Worm (Caenorhabditis elegans): ENCODE measurements around the gene F26H11.4.

DNA sequence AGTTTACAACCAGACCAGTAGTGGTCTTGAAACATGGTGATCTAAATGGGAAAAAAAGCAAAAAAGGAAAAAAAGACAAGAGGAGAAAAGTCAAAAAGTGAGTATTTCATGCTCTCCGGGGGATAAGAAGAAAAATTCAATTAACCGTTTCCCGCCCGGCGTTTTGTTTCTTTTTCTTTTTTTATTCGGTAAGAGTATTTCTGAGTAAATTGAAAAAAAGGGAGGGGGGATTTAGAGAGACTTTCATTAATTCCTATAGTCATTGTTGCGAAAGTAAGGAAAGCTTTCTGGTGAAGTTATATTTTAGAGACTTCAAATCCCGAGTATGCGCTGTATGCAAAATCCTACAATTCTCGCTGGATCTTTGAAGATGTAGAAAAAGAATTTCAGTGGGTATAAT lies 19.3 kb downstream of the F26H11.4 start:
- TF ChIP-seq ZK546.5 (tag; optimal IDR thresholded peaks at IDR 0.05) = no peak
- no peak for TF ChIP-seq ceh-82 (tag; optimal IDR thresholded peaks at IDR 0.05)
- TF ChIP-seq skn-1 (tag; optimal IDR thresholded peaks at IDR 0.05) = no peak
- TF ChIP-seq ztf-1 (GFP tag; conservative IDR thresholded peaks at IDR 0.05) = no peak
- no peak for TF ChIP-seq nhr-77 (tag; optimal IDR thresholded peaks at IDR 0.05)
